Fruit fly (Drosophila melanogaster) whole organism: ENCODE measurements around the gene Phs.

Source experiments
- CG8478 ChIP-seq: fragments of >200 bp; optimal IDR thresholded peaks from 2 replicates; lab custom pipeline; 2018; ENCODE audit warnings: inconsistent platforms
- Dll ChIP-seq: fragments of >200 bp; optimal IDR thresholded peaks from 2 replicates; lab custom pipeline; 2017
- EcR ChIP-seq, 2 experiments: fragments of >200 bp; optimal IDR thresholded peaks; 2 replicates each; lab custom pipeline; 2017; ENCODE audit warnings: missing biosample characterization in 2 of 2, missing genetic modification characterization in 2 of 2, missing genetic modification reagents in 2 of 2
- pan ChIP-seq: fragments of >200 bp; optimal IDR thresholded peaks from 2 replicates; lab custom pipeline; 2017
- psq ChIP-seq: fragments of >200 bp; optimal IDR thresholded peaks from 2 replicates; lab custom pipeline; 2017
- usp ChIP-seq: fragments of >200 bp; optimal IDR thresholded peaks from 2 replicates; lab custom pipeline; 2017; ENCODE audit warnings: missing biosample characterization, missing genetic modification characterization, mixed read lengths

dm6 chr3L:15670455-15670854 is 50.8 kb downstream of the Phs start:
- TF ChIP-seq EcR (GFP tag; optimal IDR thresholded peaks at IDR 0.05; lab: Kevin White, UChicago) (no peak), usp (GFP tag; lab: Kevin White, UChicago) (no peak), Dll (no peak), psq (no peak), CG8478 (lab: Kevin White, UChicago) (no peak), pan (no peak)
